Worm (Caenorhabditis elegans) whole organism, early embryonic: Measurements from ENCODE around the gene F59B2.8.

ENCODE experiments used
- B0310.2 ChIP-seq: sonication (generic microtip); optimal IDR thresholded peaks from 2 replicates; lab custom pipeline; 2016; ENCODE audit warnings: mild to moderate bottlenecking, missing genetic modification characterization, missing compliant biosample characterization
- F13C5.2 ChIP-seq: sonication (generic microtip); optimal IDR thresholded peaks from 2 replicates; lab custom pipeline; 2017; ENCODE audit warnings: mild to moderate bottlenecking, missing genetic modification characterization, inconsistent platforms, missing compliant biosample characterization
- ama-1 ChIP-seq: fragments of 150-350 bp; optimal IDR thresholded peaks from 2 replicates; lab custom pipeline; 2014
- ceh-13 ChIP-seq: fragments of 200-800 bp; sonication (Bioruptor generic); optimal IDR thresholded peaks from 2 replicates; lab custom pipeline; 2018; ENCODE audit warnings: mild to moderate bottlenecking, missing genetic modification characterization, missing compliant biosample characterization
- ceh-36 ChIP-seq: sonication (generic microtip); optimal IDR thresholded peaks from 2 replicates; lab custom pipeline; 2016; ENCODE audit warnings: missing genetic modification characterization, inconsistent platforms, missing compliant biosample characterization
- flt-1 ChIP-seq: fragments of 200-800 bp; sonication (Bioruptor generic); IDR thresholded peaks from 2 replicates; pipeline ENCODE4 v1.3.6; 2022; ENCODE audit warnings: missing genetic modification characterization, missing compliant biosample characterization
- hmbx-1 ChIP-seq: sonication (generic microtip); optimal IDR thresholded peaks from 2 replicates; lab custom pipeline; 2016; ENCODE audit warnings: mild to moderate bottlenecking, missing genetic modification characterization, missing compliant biosample characterization
- hnd-1 ChIP-seq: sonication (generic microtip); optimal IDR thresholded peaks from 2 replicates; lab custom pipeline; 2016; ENCODE audit warnings: missing genetic modification characterization, missing compliant biosample characterization
- pes-1 ChIP-seq: fragments of 200-800 bp; sonication (Bioruptor generic); IDR thresholded peaks from 2 replicates; pipeline ENCODE4 v1.3.6; 2022; ENCODE audit warnings: missing genetic modification reagents, missing genetic modification characterization, missing compliant biosample characterization
- scrt-1 ChIP-seq: fragments of 200-800 bp; sonication (Bioruptor generic); IDR thresholded peaks from 2 replicates; pipeline ENCODE4 v1.3.6; 2022; ENCODE audit warnings: missing genetic modification characterization, missing compliant biosample characterization
- sea-1 ChIP-seq: fragments of 200-800 bp; sonication (Bioruptor generic); conservative IDR thresholded peaks from 2 replicates; pipeline ENCODE4 v1.3.6; 2022; ENCODE audit warnings: missing genetic modification characterization, missing compliant biosample characterization

DNA sequence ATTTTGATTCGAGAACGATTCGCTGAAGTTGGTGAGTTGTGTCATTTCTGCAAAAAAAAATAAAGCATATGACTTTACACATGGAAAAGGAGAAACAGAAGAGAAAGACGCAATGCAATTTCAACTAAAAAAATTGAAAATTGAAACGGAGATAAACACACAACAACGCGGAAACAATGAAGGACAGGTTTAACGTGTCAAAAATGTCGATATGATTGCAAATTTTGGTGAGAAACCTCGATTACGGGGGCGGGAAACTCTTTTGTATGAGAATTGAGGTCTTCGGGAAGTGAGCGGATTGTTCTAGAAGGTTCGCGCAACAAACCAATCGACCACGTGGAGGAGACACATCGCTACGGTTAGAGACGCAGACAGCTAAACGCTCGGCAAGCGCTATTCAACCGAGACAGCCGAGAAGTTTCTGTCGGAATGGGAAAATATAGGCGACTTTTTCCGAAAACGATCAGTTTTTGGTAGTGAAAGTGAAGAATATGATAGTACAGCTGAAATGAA, 43.8 kb upstream of the F59B2.8 start, which contains the start of gene R107.5:
- TF ChIP-seq ama-1 (lab: Kevin White, UChicago) (no peak), B0310.2 (peak; percentile 63), ceh-36 (tag; lab: Kevin White, UChicago) (no peak), sea-1 (0 out of 2 replicates have a peak, but pooled peaks have one; percentile 11), scrt-1 (GFP tag; lab: Robert Waterston, UW) (no peak), flt-1 (GFP tag; lab: Robert Waterston, UW) (peak; percentile 24; the same call in 1 of the 2 replicates), pes-1 (GFP tag; lab: Robert Waterston, UW) (peak; percentile 12; the same call in 1 of the 2 replicates), hnd-1 (tag; lab: Kevin White, UChicago) (peak; percentile 31), ceh-13 (GFP tag; lab: Kevin White, UChicago) (no peak), hmbx-1 (tag; lab: Kevin White, UChicago) (no peak), F13C5.2 (tag; lab: Kevin White, UChicago) (peak; percentile 66)
